Worm (Caenorhabditis elegans): ENCODE data around the gene fbxa-105.
A peak's percentile ranks its signal among the peaks of the same experiment; 100 is the strongest.

DNA sequence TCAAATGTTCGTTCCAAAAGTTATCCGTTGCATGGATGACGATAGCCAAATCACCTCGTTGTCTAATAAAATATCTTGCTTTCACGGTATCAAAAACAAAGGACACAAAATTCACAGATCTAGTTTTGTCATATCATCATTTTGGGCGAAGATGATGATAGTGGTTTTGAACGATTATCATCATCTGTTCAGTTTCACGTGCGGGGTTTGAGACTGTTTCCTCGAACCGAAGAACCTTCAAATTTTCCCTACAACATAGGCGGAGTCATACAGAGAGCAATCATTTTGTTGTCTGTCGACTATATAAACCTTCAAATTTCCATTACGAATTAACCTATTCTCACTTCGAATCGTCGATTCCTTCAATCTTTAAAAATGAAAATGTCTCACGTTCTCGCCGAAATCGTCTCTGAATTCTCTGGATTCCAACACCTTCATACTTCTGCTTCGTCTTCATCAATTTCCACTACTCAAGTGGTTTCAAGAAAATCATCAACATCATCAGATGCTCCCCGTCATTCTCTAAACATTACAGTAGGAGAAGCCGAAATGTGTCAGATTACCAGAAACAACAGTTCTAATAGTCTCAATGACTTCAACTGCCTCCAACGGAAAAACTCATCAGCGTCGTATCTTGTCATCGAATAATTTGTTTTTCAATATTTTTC is 21.4 kb upstream of the fbxa-105 start, which contains the start of gene F18E3.11:
- TF ChIP-seq daf-12 (tag; optimal IDR thresholded peaks at IDR 0.05) = no peak
- no peak for TF ChIP-seq fkh-10 (GFP tag; optimal IDR thresholded peaks at IDR 0.05)
- TF ChIP-seq fkh-2 (tag; optimal IDR thresholded peaks at IDR 0.05) = no peak
- TF ChIP-seq nhr-25 (tag; optimal IDR thresholded peaks at IDR 0.05) = peak; percentile 71
- TF ChIP-seq ceh-28 (tag; optimal IDR thresholded peaks at IDR 0.05) = no peak
- peak; percentile 84 for TF ChIP-seq ama-1 (optimal IDR thresholded peaks at IDR 0.05)
- TF ChIP-seq snpc-4 (tag; optimal IDR thresholded peaks at IDR 0.05) = no peak
- no peak for TF ChIP-seq aly-2 (tag; optimal IDR thresholded peaks at IDR 0.05)
- no peak for TF ChIP-seq ztf-11 (tag; optimal IDR thresholded peaks at IDR 0.05)
- no peak for TF ChIP-seq pqm-1 (tag; optimal IDR thresholded peaks at IDR 0.05)
- no peak for TF ChIP-seq nhr-77 (tag; optimal IDR thresholded peaks at IDR 0.05)
